Worm (Caenorhabditis elegans): ENCODE data around the gene ins-17.

The ins-17 gene

DNA sequence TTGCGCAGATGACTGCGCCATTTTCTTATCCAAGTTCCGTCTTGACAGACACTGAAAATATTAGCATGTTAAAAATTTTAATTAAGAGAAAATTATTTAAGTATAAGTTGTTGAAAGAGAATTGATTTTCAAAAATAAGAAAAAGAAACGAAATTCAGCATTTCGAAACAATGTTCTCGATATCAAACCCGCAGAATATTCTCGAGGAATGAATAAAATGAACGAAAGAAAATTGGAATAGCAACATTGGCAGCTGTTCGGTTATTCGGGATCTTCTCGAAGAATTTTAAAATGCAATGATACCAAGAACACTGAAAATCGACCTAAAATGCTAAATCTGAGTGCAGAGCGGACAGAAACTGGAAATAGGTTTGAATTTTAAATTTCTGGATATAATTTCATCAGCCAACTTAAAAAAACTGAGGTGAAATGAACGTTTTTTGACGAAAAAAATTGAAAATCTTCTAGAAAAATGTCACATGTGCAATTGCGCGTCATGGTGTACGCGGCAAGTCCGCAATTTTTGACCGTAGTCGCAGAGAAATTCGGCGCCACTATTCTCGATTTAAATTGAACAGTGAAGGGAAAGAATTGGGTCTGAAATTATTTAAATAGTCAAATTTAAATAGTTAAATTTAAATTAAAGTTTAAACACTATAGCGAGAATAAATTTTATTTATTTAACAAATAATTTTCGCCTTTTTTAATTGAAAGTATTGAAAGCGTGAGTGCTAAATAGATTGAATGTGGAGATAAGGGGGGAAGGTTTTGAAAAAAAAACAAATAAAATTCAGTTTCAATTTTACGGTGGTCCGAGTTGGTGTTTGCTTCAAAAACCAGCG lies 30.9 kb upstream of the ins-17 start, which contains the start of the genes cct-5 and F25F2.1 (continued):
- TF ChIP-seq attf-6 (GFP tag; IDR thresholded peaks at IDR 0.05): 0 out of 2 replicates have a peak, but pooled peaks have one; percentile 45
- TF ChIP-seq him-1 (tag; optimal IDR thresholded peaks at IDR 0.05): peak; percentile 47
- TF ChIP-seq B0336.3 (GFP tag; IDR thresholded peaks at IDR 0.05): no peak; the same call in 1 of the 2 replicates
- peak; percentile 67; the same call in 1 of the 2 replicates for TF ChIP-seq lir-1 (GFP tag; conservative IDR thresholded peaks at IDR 0.05)
- TF ChIP-seq hlh-12 (tag; optimal IDR thresholded peaks at IDR 0.05): no peak
- no peak for TF ChIP-seq nhr-90 (tag; optimal IDR thresholded peaks at IDR 0.05)
- no peak for TF ChIP-seq chd-7 (tag; optimal IDR thresholded peaks at IDR 0.05)
- TF ChIP-seq tbp1 (GFP tag; optimal IDR thresholded peaks at IDR 0.05): peak; percentile 70
- no peak for TF ChIP-seq ztf-25 (GFP tag; IDR thresholded peaks at IDR 0.05)
- no peak for TF ChIP-seq zim-3 (tag; optimal IDR thresholded peaks at IDR 0.05)
- TF ChIP-seq K11D2.4 (GFP tag; IDR thresholded peaks at IDR 0.05): no peak
- TF ChIP-seq madf-6 (GFP tag; IDR thresholded peaks at IDR 0.05): peak; percentile 97
- TF ChIP-seq snpc-4 (GFP tag; optimal IDR thresholded peaks at IDR 0.05): no peak
- TF ChIP-seq snpc-4 (tag; optimal IDR thresholded peaks at IDR 0.05): peak in 3 of 4 experiments; percentile 21 to 46 (median 38)
- TF ChIP-seq F23B12.7 (tag; optimal IDR thresholded peaks at IDR 0.05; ENCODE audit: insufficient read depth): peak; percentile 84
- peak; percentile 61; the same call in 1 of the 2 replicates for TF ChIP-seq C17E4.6 (GFP tag; IDR thresholded peaks at IDR 0.05)
- TF ChIP-seq ekl-4 (GFP tag; IDR thresholded peaks at IDR 0.05): peak; percentile 79
- TF ChIP-seq athp-1 (tag; optimal IDR thresholded peaks at IDR 0.05): peak; percentile 77
- no peak for TF ChIP-seq akir-1 (GFP tag; optimal IDR thresholded peaks at IDR 0.05)
- TF ChIP-seq lsy-27 (tag; optimal IDR thresholded peaks at IDR 0.05; ENCODE audit: borderline replicate concordance, insufficient read depth): peak; percentile 19
- TF ChIP-seq dpff-1 (tag; optimal IDR thresholded peaks at IDR 0.05): no peak
- no peak for TF ChIP-seq ccch-3 (GFP tag; optimal IDR thresholded peaks at IDR 0.05)
- no peak for TF ChIP-seq bed-1 (GFP tag; IDR thresholded peaks at IDR 0.05)
- no peak for TF ChIP-seq ztf-6 (GFP tag; IDR thresholded peaks at IDR 0.05)
- TF ChIP-seq hmg-20 (GFP tag; IDR thresholded peaks at IDR 0.05): no peak
- TF ChIP-seq hlh-26 (GFP tag; conservative IDR thresholded peaks at IDR 0.05): no peak
- no peak for TF ChIP-seq ztf-3 (GFP tag; optimal IDR thresholded peaks at IDR 0.05)
- peak; percentile 72 for TF ChIP-seq F49E8.2 (tag; optimal IDR thresholded peaks at IDR 0.05; ENCODE audit: insufficient read depth)
- TF ChIP-seq mes-4 (tag; optimal IDR thresholded peaks at IDR 0.05): no peak
- TF ChIP-seq unc-130 (GFP tag; optimal IDR thresholded peaks at IDR 0.05): peak; percentile 79
- no peak for TF ChIP-seq F39B2.1 (GFP tag; IDR thresholded peaks at IDR 0.05)
- no peak for TF ChIP-seq atf-7 (tag; optimal IDR thresholded peaks at IDR 0.05)
- TF ChIP-seq lsl-1 (GFP tag; optimal IDR thresholded peaks at IDR 0.05): peak; percentile 94
- no peak for TF ChIP-seq ceh-58 (GFP tag; IDR thresholded peaks at IDR 0.05)
- no peak for TF ChIP-seq tbx-9 (tag; optimal IDR thresholded peaks at IDR 0.05; ENCODE audit: borderline replicate concordance)
- TF ChIP-seq F22D6.2 (tag; optimal IDR thresholded peaks at IDR 0.05): no peak
- TF ChIP-seq snpc-3.4 (tag; optimal IDR thresholded peaks at IDR 0.05): peak; percentile 92
- TF ChIP-seq xnd-1 (tag; optimal IDR thresholded peaks at IDR 0.05): peak; percentile 82
- TF ChIP-seq hsf-1 (GFP tag; IDR thresholded peaks at IDR 0.05): peak; percentile 98
- TF ChIP-seq dox-1 (GFP tag; IDR thresholded peaks at IDR 0.05): peak; percentile 93
- no peak for TF ChIP-seq somi-1 (GFP tag; optimal IDR thresholded peaks at IDR 0.05)
- no peak for TF ChIP-seq gei-17 (GFP tag; optimal IDR thresholded peaks at IDR 0.05)
- no peak for TF ChIP-seq B0035.1 (tag; optimal IDR thresholded peaks at IDR 0.05)
- TF ChIP-seq egl-18 (GFP tag; IDR thresholded peaks at IDR 0.05): no peak
- TF ChIP-seq F37B4.10 (GFP tag; IDR thresholded peaks at IDR 0.05): no peak
- TF ChIP-seq ztf-22 (GFP tag; optimal IDR thresholded peaks at IDR 0.05): no peak
- no peak for TF ChIP-seq nhr-27 (tag; optimal IDR thresholded peaks at IDR 0.05)

Data from whole organism, young adult.